Worm (Caenorhabditis elegans): ENCODE measurements around the gene ZK697.14.

Gene ZK697.14

ce11 chrV:1755589-1755988 lies at the start of gene ZK697.14:
Gene ZK697.14 (minus strand): TSS chrV:1755689.
- TF ChIP-seq T22C8.4 (GFP tag; IDR thresholded peaks at IDR 0.05) (no peak), cog-1 (tag; optimal IDR thresholded peaks at IDR 0.05) (no peak), ztf-23 (GFP tag; IDR thresholded peaks at IDR 0.05) (no peak)

DNA sequence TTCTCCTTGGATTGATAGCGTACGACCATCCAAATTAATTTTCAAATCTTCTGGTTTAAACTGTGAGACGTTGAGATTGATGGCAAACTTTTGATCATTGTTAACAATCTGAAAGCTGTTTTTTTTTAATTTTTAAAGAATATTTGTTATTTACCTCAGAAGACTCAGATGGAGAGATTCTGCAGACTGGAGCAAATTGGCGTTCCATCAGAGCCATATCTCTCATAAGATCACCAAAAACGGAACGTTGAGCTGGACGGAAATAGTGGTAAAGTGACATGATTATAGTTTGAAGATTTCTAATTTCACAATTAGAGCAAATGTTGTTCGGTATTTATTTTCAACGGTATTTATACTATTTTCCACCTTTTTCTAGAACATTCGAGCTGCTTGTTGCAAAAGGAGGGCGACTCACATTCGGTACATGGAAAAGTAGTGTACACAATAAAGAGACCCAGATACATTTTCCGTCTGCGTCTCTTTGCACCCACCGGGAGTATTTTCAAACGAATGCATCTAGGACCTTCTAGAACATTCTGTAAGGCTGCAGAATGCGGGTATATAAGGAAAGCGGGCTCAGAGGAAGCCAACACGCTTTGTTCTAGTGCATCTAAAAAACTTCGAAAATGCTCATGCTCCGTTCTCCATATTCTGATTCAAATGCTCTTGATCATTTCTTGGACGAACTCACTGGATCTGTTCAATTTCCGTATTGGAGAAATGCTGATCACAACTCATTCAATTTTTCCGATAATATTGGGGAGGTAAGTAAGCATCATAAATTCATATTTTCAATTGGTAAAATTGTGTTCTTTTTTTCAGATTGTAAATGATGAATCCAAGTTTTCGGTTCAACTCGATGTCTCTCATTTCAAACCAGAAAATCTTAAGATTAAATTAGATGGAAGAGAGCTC lies 49.4 kb upstream of the ZK697.14 start, which contains the start of the genes hsp-16.2 and hsp-16.41:
TSS of gene hsp-16.2 (minus strand) at position 313 of the 915 bp plus-strand sequence.
TSS of gene hsp-16.41 (plus strand) at position 534 of the 915 bp plus-strand sequence.
- TF ChIP-seq med-1 (GFP tag; optimal IDR thresholded peaks at IDR 0.05; ENCODE audit: insufficient read depth) (no peak), cog-1 (tag; optimal IDR thresholded peaks at IDR 0.05) (no peak), ztf-23 (GFP tag; IDR thresholded peaks at IDR 0.05) (0 out of 2 replicates have a peak, but pooled peaks have one; percentile 26), tab-1 (GFP tag; IDR thresholded peaks at IDR 0.05) (no peak)

DNA sequence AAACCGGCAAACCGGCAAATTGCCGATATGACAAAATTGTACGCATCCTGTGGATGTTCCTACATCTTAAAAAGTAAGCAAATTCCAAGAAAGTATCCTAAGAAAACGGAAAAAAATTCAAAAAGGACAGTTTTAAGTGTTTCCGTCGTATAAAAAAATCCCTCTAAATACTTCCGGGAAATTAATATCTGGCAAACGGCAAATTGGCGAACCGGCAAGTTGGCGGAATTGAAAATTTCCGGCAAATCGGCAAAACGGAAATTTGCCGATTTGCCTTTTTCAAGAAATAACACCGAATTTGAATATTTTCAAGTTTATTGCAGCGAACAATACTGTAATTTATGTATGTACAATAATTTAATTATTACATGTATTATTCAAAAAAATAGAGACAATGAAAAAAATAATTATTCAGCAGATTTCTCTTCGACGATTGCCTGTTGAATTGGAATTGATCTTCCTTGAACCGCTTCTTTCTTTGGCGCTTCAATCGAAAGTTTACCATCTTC lies 48.6 kb upstream of the ZK697.14 start:
- TF ChIP-seq cog-1 (tag; optimal IDR thresholded peaks at IDR 0.05) (no peak), ztf-29 (GFP tag; IDR thresholded peaks at IDR 0.05) (no peak), tab-1 (GFP tag; IDR thresholded peaks at IDR 0.05) (no peak), ztf-23 (GFP tag; IDR thresholded peaks at IDR 0.05) (no peak), klf-2 (GFP tag; conservative IDR thresholded peaks at IDR 0.05) (no peak), med-1 (GFP tag; optimal IDR thresholded peaks at IDR 0.05; ENCODE audit: insufficient read depth) (no peak), flt-1 (GFP tag; IDR thresholded peaks at IDR 0.05) (no peak), T22C8.4 (GFP tag; IDR thresholded peaks at IDR 0.05) (no peak), ref-1 (GFP tag; conservative IDR thresholded peaks at IDR 0.05) (no peak)

DNA sequence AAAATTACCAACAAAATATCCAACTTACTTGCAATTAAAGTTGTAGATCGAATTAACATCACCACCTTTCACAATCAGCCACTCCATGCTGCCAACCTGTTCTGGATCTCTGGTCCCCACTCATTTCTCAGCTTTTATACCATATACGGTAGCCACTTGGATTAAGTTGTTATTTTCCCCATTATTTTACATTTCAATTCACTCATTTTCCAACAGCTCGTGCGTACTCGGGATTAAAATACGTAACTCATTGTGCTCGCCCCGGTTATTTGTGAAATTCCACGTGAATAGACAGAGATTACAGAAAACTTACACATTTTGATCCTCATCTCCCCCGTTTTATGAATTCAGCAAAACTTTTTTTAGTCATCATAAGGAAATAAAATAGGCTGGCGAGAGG lies 47.6 kb upstream of the ZK697.14 start, which contains the start of gene srt-41:
TSS of gene srt-41 (minus strand) at position 101 of the 400 bp plus-strand sequence.
- TF ChIP-seq ztf-29 (GFP tag; IDR thresholded peaks at IDR 0.05) (no peak), tab-1 (GFP tag; IDR thresholded peaks at IDR 0.05) (no peak), ztf-23 (GFP tag; IDR thresholded peaks at IDR 0.05) (no peak), cog-1 (tag; optimal IDR thresholded peaks at IDR 0.05) (no peak), med-1 (GFP tag; optimal IDR thresholded peaks at IDR 0.05; ENCODE audit: insufficient read depth) (no peak), ref-1 (GFP tag; conservative IDR thresholded peaks at IDR 0.05) (no peak), klf-2 (GFP tag; conservative IDR thresholded peaks at IDR 0.05) (no peak), flt-1 (GFP tag; IDR thresholded peaks at IDR 0.05) (no peak), T22C8.4 (GFP tag; IDR thresholded peaks at IDR 0.05) (no peak)

DNA sequence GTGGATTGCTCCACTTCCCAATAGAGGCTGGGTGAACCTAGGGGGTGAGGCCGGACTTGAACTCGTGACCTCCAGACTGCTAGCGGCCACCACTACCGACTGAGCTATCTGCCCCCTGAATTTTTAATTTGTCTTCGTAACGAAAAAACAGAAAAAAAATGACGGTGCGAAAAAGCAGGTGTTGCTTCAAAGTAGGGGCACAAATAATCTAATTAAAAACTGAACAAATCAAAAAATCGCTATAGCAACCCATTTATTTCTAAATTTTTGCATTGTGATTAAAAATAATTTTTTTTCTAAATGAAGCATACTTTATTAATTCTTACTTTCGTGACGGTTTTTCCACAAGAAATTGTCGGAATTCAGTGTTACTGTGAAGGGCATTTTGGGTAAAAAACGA lies 42.4 kb upstream of the ZK697.14 start, which contains the start of gene F36H9.10:
TSS of gene F36H9.10 (plus strand) at position 301 of the 400 bp plus-strand sequence.
- no peak for TF ChIP-seq tab-1 (GFP tag; IDR thresholded peaks at IDR 0.05)

DNA sequence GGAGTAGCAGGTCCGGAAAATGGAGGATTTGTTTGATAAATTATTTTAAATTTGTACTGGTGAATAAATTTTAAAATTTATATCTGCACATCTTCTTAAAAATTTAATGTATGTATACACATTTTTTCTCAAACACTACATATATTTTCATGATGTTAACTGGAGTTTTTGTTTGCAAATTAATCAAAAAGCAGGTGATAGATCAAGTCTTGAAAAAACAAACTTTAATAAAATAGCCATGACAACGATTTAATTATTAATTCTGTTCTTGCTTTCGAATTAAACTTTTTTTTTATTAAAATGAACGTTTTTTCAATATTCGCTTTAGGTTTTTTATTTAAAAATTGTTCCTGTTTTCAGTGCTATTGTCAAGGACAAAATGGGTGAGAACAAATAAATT lies 38.7 kb upstream of the ZK697.14 start, which contains the start of gene F36H9.1:
TSS of gene F36H9.1 (plus strand) at position 301 of the 400 bp plus-strand sequence.
- TF ChIP-seq flt-1 (GFP tag; IDR thresholded peaks at IDR 0.05) (no peak), ztf-23 (GFP tag; IDR thresholded peaks at IDR 0.05) (no peak), med-1 (GFP tag; optimal IDR thresholded peaks at IDR 0.05; ENCODE audit: insufficient read depth) (no peak), klf-2 (GFP tag; conservative IDR thresholded peaks at IDR 0.05) (no peak), T22C8.4 (GFP tag; IDR thresholded peaks at IDR 0.05) (no peak), tab-1 (GFP tag; IDR thresholded peaks at IDR 0.05) (no peak), ztf-29 (GFP tag; IDR thresholded peaks at IDR 0.05) (no peak), ref-1 (GFP tag; conservative IDR thresholded peaks at IDR 0.05) (no peak), cog-1 (tag; optimal IDR thresholded peaks at IDR 0.05) (no peak)

- no peak for TF ChIP-seq ref-1 (GFP tag; conservative IDR thresholded peaks at IDR 0.05)
- TF ChIP-seq cog-1 (tag; optimal IDR thresholded peaks at IDR 0.05): no peak
- no peak for TF ChIP-seq klf-2 (GFP tag; conservative IDR thresholded peaks at IDR 0.05)
- no peak for TF ChIP-seq tab-1 (GFP tag; IDR thresholded peaks at IDR 0.05)
- no peak for TF ChIP-seq ztf-23 (GFP tag; IDR thresholded peaks at IDR 0.05)
- no peak for TF ChIP-seq med-1 (GFP tag; optimal IDR thresholded peaks at IDR 0.05; ENCODE audit: insufficient read depth)
- TF ChIP-seq flt-1 (GFP tag; IDR thresholded peaks at IDR 0.05): no peak
- no peak for TF ChIP-seq ztf-29 (GFP tag; IDR thresholded peaks at IDR 0.05)
- TF ChIP-seq T22C8.4 (GFP tag; IDR thresholded peaks at IDR 0.05): no peak
These were observed 34.0 kb upstream of the ZK697.14 start for ce11 chrV:1789495-1789894.

DNA sequence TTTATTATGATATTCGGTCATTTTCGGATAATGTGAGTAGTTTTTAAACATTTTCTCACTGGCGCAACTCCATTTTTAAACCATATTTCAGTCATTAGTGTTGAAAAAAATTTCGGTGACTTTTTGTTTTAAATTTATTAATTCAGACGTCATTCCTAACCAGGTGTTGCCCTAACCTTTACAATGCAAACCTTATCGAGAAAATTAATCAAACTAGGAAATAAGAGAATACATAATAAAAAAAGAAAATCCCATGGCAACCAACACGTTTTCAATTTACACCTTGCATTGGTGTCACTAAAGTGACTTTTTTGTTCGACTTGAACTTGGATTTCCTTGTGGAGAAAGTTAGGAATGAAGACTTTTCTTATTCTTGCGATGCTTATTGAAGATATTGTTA lies 32.7 kb upstream of the ZK697.14 start, which contains the start of gene F36H9.2:
TSS of gene F36H9.2 (plus strand) at position 301 of the 400 bp plus-strand sequence.
- TF ChIP-seq ztf-29 (GFP tag; IDR thresholded peaks at IDR 0.05) (no peak), tab-1 (GFP tag; IDR thresholded peaks at IDR 0.05) (no peak), med-1 (GFP tag; optimal IDR thresholded peaks at IDR 0.05; ENCODE audit: insufficient read depth) (no peak), ref-1 (GFP tag; conservative IDR thresholded peaks at IDR 0.05) (no peak), flt-1 (GFP tag; IDR thresholded peaks at IDR 0.05) (no peak), cog-1 (tag; optimal IDR thresholded peaks at IDR 0.05) (no peak), T22C8.4 (GFP tag; IDR thresholded peaks at IDR 0.05) (no peak), klf-2 (GFP tag; conservative IDR thresholded peaks at IDR 0.05) (no peak), ztf-23 (GFP tag; IDR thresholded peaks at IDR 0.05) (no peak)

DNA sequence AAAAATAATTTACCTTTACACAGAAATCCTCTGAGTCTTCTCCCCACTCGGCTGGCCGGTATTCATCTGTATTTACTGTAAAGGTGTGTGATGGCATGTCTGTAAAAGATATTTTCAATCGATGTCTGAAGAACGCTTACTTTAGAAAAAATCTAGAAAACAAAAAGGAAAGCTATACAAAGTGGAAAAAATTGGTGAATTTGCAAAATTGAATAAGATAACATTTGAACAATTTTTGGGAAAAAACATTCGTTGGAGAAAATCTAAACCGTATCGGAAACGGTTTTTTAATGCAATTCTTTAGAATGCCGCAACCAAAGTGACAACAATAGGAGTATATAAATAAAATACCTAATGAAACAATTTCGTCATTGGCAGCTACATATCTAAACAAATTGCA lies 26.4 kb upstream of the ZK697.14 start, which contains the start of gene F36H9.5:
TSS of gene F36H9.5 (minus strand) at position 101 of the 400 bp plus-strand sequence.
- TF ChIP-seq cog-1 (tag; optimal IDR thresholded peaks at IDR 0.05) (no peak), ref-1 (GFP tag; conservative IDR thresholded peaks at IDR 0.05) (no peak), T22C8.4 (GFP tag; IDR thresholded peaks at IDR 0.05) (no peak), klf-2 (GFP tag; conservative IDR thresholded peaks at IDR 0.05) (no peak), tab-1 (GFP tag; IDR thresholded peaks at IDR 0.05) (no peak), ztf-29 (GFP tag; IDR thresholded peaks at IDR 0.05) (no peak), flt-1 (GFP tag; IDR thresholded peaks at IDR 0.05) (no peak), ztf-23 (GFP tag; IDR thresholded peaks at IDR 0.05) (no peak), med-1 (GFP tag; optimal IDR thresholded peaks at IDR 0.05; ENCODE audit: insufficient read depth) (no peak)

Measured in whole organism, midembryonic.